Worm (Caenorhabditis elegans) whole organism, L4 larva: ENCODE data around the gene gas-1.

ENCODE experiments used
- D1046.2 ChIP-seq: fragments of 200-800 bp; sonication (Bioruptor generic); IDR thresholded peaks from 2 replicates; pipeline ENCODE4 v1.3.6; 2022; ENCODE audit warnings: missing genetic modification characterization, missing compliant biosample characterization
- F10B5.3 ChIP-seq: sonication (generic microtip); optimal IDR thresholded peaks from 2 replicates; lab custom pipeline; 2016; ENCODE audit warnings: mild to moderate bottlenecking, missing genetic modification characterization, missing compliant biosample characterization
- F26F4.8 ChIP-seq: fragments of 200-800 bp; sonication (Bioruptor generic); conservative IDR thresholded peaks from 2 replicates; pipeline ENCODE4 v1.3.6; 2022; ENCODE audit warnings: missing genetic modification characterization, missing compliant biosample characterization
- F37D6.2 ChIP-seq: sonication (generic microtip); optimal IDR thresholded peaks from 2 replicates; lab custom pipeline; 2016; ENCODE audit warnings: mild to moderate bottlenecking, missing genetic modification characterization, missing compliant biosample characterization
- F49E8.2 ChIP-seq: sonication (generic microtip); optimal IDR thresholded peaks from 2 replicates; lab custom pipeline; 2016; ENCODE audit warnings: missing compliant biosample characterization, mild to moderate bottlenecking, missing genetic modification characterization, borderline replicate concordance
- T26A8.4 ChIP-seq: fragments of 200-800 bp; sonication (Bioruptor generic); IDR thresholded peaks from 2 replicates; pipeline ENCODE4 v1.3.6; 2022; ENCODE audit warnings: missing genetic modification characterization, missing compliant biosample characterization
- Y105C5A.15 ChIP-seq: fragments of 200-800 bp; sonication (Bioruptor generic); IDR thresholded peaks from 2 replicates; pipeline ENCODE4 v1.3.6; 2022; ENCODE audit warnings: missing genetic modification characterization, missing compliant biosample characterization
- Y5F2A.4 ChIP-seq: fragments of 200-800 bp; sonication (Bioruptor generic); optimal IDR thresholded peaks from 2 replicates; lab custom pipeline; 2018; ENCODE audit warnings: mild to moderate bottlenecking, missing genetic modification characterization, missing compliant biosample characterization
- Y75B8A.6 ChIP-seq: fragments of 200-800 bp; sonication (Bioruptor generic); IDR thresholded peaks from 2 replicates; pipeline ENCODE4 v1.3.6; 2022; ENCODE audit warnings: missing genetic modification reagents, missing genetic modification characterization, missing compliant biosample characterization
- ZK337.2 ChIP-seq: fragments of 200-800 bp; sonication (Bioruptor generic); IDR thresholded peaks from 2 replicates; pipeline ENCODE4 v1.3.6; 2022; ENCODE audit warnings: missing genetic modification reagents, missing genetic modification characterization, missing compliant biosample characterization
- aha-1 ChIP-seq: fragments of 150-350 bp; peaks from one replicate; lab custom pipeline; 2014; ENCODE audit warnings: missing biosample characterization, missing genetic modification characterization
- ceh-28 ChIP-seq: fragments of 150-350 bp; optimal IDR thresholded peaks from 2 replicates; lab custom pipeline; 2014; ENCODE audit warnings: missing biosample characterization, missing genetic modification reagents, missing genetic modification characterization
- ceh-32 ChIP-seq: sonication (generic microtip); optimal IDR thresholded peaks from 2 replicates; lab custom pipeline; 2016; ENCODE audit warnings: mild to moderate bottlenecking, missing genetic modification characterization, missing compliant biosample characterization; ENCODE audit not compliant: poor library complexity
- ces-1 ChIP-seq: fragments of 150-350 bp; sonication (generic microtip); optimal IDR thresholded peaks from 4 replicates; lab custom pipeline; 2014; ENCODE audit warnings: missing biosample characterization, missing genetic modification reagents, missing genetic modification characterization
- daf-19 ChIP-seq: fragments of 200-800 bp; sonication (Bioruptor generic); conservative IDR thresholded peaks from 2 replicates; pipeline ENCODE4 v1.3.6; 2022; ENCODE audit warnings: missing genetic modification characterization, missing compliant biosample characterization
- daf-8 ChIP-seq: fragments of 200-800 bp; sonication (Bioruptor generic); IDR thresholded peaks from 2 replicates; pipeline ENCODE4 v1.3.6; 2022; ENCODE audit warnings: missing genetic modification characterization, missing compliant biosample characterization
- dmd-6 ChIP-seq: fragments of 200-800 bp; sonication (Bioruptor generic); IDR thresholded peaks from 2 replicates; pipeline ENCODE4 v1.3.6; 2022; ENCODE audit warnings: missing genetic modification reagents, missing genetic modification characterization, missing compliant biosample characterization
- dmd-8 ChIP-seq: fragments of 200-800 bp; sonication (Bioruptor generic); IDR thresholded peaks from 2 replicates; pipeline ENCODE4 v1.3.6; 2022; ENCODE audit warnings: missing genetic modification characterization, missing compliant biosample characterization
- dve-1 ChIP-seq: sonication (generic microtip); optimal IDR thresholded peaks from 2 replicates; lab custom pipeline; 2017; ENCODE audit warnings: antibody characterized with exemption, mild to moderate bottlenecking, missing genetic modification characterization, missing compliant biosample characterization; ENCODE audit not compliant: insufficient read depth
- egl-43 ChIP-seq: fragments of 200-800 bp; sonication (Bioruptor generic); IDR thresholded peaks from 2 replicates; pipeline ENCODE4 v1.3.6; 2022; ENCODE audit warnings: missing genetic modification reagents, missing genetic modification characterization, missing compliant biosample characterization
- fos-1 ChIP-seq: fragments of 150-350 bp; optimal IDR thresholded peaks from 2 replicates; lab custom pipeline; 2014; ENCODE audit warnings: missing biosample characterization, missing genetic modification characterization
- hif-1 ChIP-seq, 2 experiments: sonication (generic microtip); optimal IDR thresholded peaks; 2 replicates each; lab custom pipeline; 2016 to 2017; ENCODE audit warnings: missing compliant biosample characterization in 2 of 2, missing genetic modification characterization in 2 of 2, missing genetic modification reagents in 2 of 2, missing genotype in 2 of 2, mild to moderate bottlenecking in 1 of 2
- hlh-11 ChIP-seq: fragments of 200-800 bp; sonication (Bioruptor generic); optimal IDR thresholded peaks from 2 replicates; lab custom pipeline; 2018; ENCODE audit warnings: mild to moderate bottlenecking, missing genetic modification characterization, missing compliant biosample characterization
- jun-1 ChIP-seq: fragments of 150-350 bp; optimal IDR thresholded peaks from 2 replicates; lab custom pipeline; 2014; ENCODE audit warnings: missing biosample characterization, missing genetic modification reagents, missing genetic modification characterization
- lim-7 ChIP-seq: fragments of 200-800 bp; sonication (Bioruptor generic); IDR thresholded peaks from 2 replicates; pipeline ENCODE4 v1.3.6; 2022; ENCODE audit warnings: missing genetic modification characterization, missing compliant biosample characterization
- lsy-2 ChIP-seq, 2 experiments: fragments of 150-350 bp in 1 of 2; sonication (generic microtip) in 1 of 2; optimal IDR thresholded peaks; 2 replicates each; lab custom pipeline; 2014 to 2017; ENCODE audit warnings: missing biosample characterization in 2 of 2, missing genetic modification characterization in 2 of 2
- mdt-29 ChIP-seq: fragments of 200-800 bp; sonication (Bioruptor generic); IDR thresholded peaks from 2 replicates; pipeline ENCODE4 v1.3.6; 2022; ENCODE audit warnings: missing genetic modification reagents, missing genetic modification characterization, missing compliant biosample characterization
- nhr-10 ChIP-seq: fragments of 150-350 bp; optimal IDR thresholded peaks from 2 replicates; lab custom pipeline; 2014; ENCODE audit warnings: missing biosample characterization, missing genetic modification characterization
- nhr-11 ChIP-seq: fragments of 150-350 bp; optimal IDR thresholded peaks from 2 replicates; lab custom pipeline; 2014; ENCODE audit warnings: missing biosample characterization, missing genetic modification characterization
- nhr-111 ChIP-seq: fragments of 200-800 bp; sonication (Bioruptor generic); optimal IDR thresholded peaks from 2 replicates; lab custom pipeline; 2018; ENCODE audit warnings: mild to moderate bottlenecking, missing genetic modification characterization, missing compliant biosample characterization
- nhr-237 ChIP-seq: sonication (generic microtip); optimal IDR thresholded peaks from 2 replicates; lab custom pipeline; 2017; ENCODE audit warnings: missing biosample characterization, missing genetic modification characterization
- nhr-25 ChIP-seq: sonication (generic microtip); optimal IDR thresholded peaks from 2 replicates; lab custom pipeline; 2017; ENCODE audit warnings: missing genetic modification characterization, mild to moderate bottlenecking, missing compliant biosample characterization, antibody characterized with exemption, moderate library complexity, borderline replicate concordance; ENCODE audit not compliant: insufficient read depth
- nhr-28 ChIP-seq: fragments of 150-350 bp; optimal IDR thresholded peaks from 2 replicates; lab custom pipeline; 2014; ENCODE audit warnings: missing biosample characterization, missing genetic modification characterization
- nhr-41 ChIP-seq: fragments of 200-800 bp; sonication (Bioruptor generic); IDR thresholded peaks from 2 replicates; pipeline ENCODE4 v1.3.6; 2022; ENCODE audit warnings: missing genetic modification reagents, missing genetic modification characterization, missing compliant biosample characterization
- nhr-48 ChIP-seq: sonication (generic microtip); optimal IDR thresholded peaks from 2 replicates; lab custom pipeline; 2016; ENCODE audit warnings: mild to moderate bottlenecking, missing genetic modification characterization, missing compliant biosample characterization
- nhr-77 ChIP-seq: fragments of 150-350 bp; optimal IDR thresholded peaks from 2 replicates; lab custom pipeline; 2014; ENCODE audit warnings: missing biosample characterization, missing genetic modification characterization
- pha-4 ChIP-seq, 2 experiments: fragments of 150-350 bp in 1 of 2; fragments of 200-800 bp in 1 of 2; sonication (Bioruptor generic) in 1 of 2; IDR thresholded peaks in 1 of 2; optimal IDR thresholded peaks in 1 of 2; 2 replicates each; pipeline versions ENCODE4 v1.3.6 to Lab custom; 2014 to 2022; ENCODE audit warnings: missing genetic modification characterization in 2 of 2, missing genetic modification reagents in 2 of 2, missing biosample characterization in 1 of 2, missing compliant biosample characterization in 1 of 2
- php-3 ChIP-seq: fragments of 200-800 bp; sonication (Bioruptor generic); IDR thresholded peaks from 2 replicates; pipeline ENCODE4 v1.3.6; 2022; ENCODE audit warnings: missing genetic modification reagents, missing genetic modification characterization, missing compliant biosample characterization
- sdz-12 ChIP-seq: fragments of 200-800 bp; sonication (Bioruptor generic); optimal IDR thresholded peaks from 2 replicates; lab custom pipeline; 2018; ENCODE audit warnings: mild to moderate bottlenecking, missing genetic modification characterization, missing compliant biosample characterization
- set-16 ChIP-seq: fragments of 200-800 bp; sonication (Bioruptor generic); IDR thresholded peaks from 2 replicates; pipeline ENCODE4 v1.3.6; 2022; ENCODE audit warnings: missing genetic modification reagents, missing genetic modification characterization, missing compliant biosample characterization
- unc-39 ChIP-seq: sonication (generic microtip); optimal IDR thresholded peaks from 2 replicates; lab custom pipeline; 2017; ENCODE audit warnings: missing biosample characterization, missing genetic modification characterization
- unc-62 ChIP-seq, 3 experiments: fragments of 150-350 bp in 1 of 3; sonication (generic microtip); optimal IDR thresholded peaks in 2 of 3; peaks in 1 of 3; 1 replicate in 1 of 3; 2 replicates in 2 of 3; lab custom pipeline; 2014 to 2017; ENCODE audit warnings: missing biosample characterization in 3 of 3, missing genetic modification characterization in 3 of 3, missing genetic modification reagents in 3 of 3, missing genotype in 1 of 3
- vab-7 ChIP-seq: fragments of 200-800 bp; sonication (Bioruptor generic); IDR thresholded peaks from 2 replicates; pipeline ENCODE4 v1.3.6; 2022; ENCODE audit warnings: missing genetic modification reagents, missing genetic modification characterization, missing compliant biosample characterization
- ztf-11 ChIP-seq: fragments of 150-350 bp; optimal IDR thresholded peaks from 2 replicates; lab custom pipeline; 2014; ENCODE audit warnings: missing biosample characterization, missing genetic modification characterization

The gas-1 gene

DNA sequence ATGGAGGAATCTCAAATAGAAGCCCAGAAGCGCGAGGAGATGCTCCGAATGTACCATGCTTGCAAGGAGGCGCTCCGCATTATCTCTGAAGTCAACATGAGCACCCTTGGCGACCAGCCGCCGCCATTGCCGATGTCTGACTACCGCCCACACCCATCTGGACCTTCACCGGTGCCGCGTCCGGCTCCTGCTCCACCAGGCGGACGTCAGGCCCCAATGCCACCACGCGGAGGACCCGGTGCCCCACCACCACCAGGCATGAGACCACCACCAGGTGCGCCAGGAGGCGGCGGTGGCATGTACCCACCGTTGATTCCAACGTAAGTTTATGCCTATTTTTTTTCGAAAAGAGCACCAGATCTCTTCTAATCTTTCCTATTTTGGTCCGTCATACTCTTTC is 18.2 kb downstream of the gas-1 start:
- no peak for TF ChIP-seq ztf-11 (tag; lab: Kevin White, UChicago)
- TF ChIP-seq nhr-41 (GFP tag; lab: Robert Waterston, UW): no peak
- TF ChIP-seq F37D6.2 (tag; lab: Kevin White, UChicago): no peak
- TF ChIP-seq Y75B8A.6 (GFP tag; lab: Robert Waterston, UW): no peak
- no peak for TF ChIP-seq hif-1 (tag; optimal IDR thresholded peaks at IDR 0.05; lab: Kevin White, UChicago)
- TF ChIP-seq daf-8 (GFP tag; lab: Robert Waterston, UW): no peak
- TF ChIP-seq nhr-111 (GFP tag; lab: Kevin White, UChicago): no peak
- no peak for TF ChIP-seq ZK337.2 (GFP tag; lab: Robert Waterston, UW)
- 0 out of 2 replicates have a peak, but pooled peaks have one; percentile 50 for TF ChIP-seq Y105C5A.15 (GFP tag; lab: Robert Waterston, UW)
- TF ChIP-seq nhr-237 (tag; lab: Kevin White, UChicago): no peak
- 0 out of 2 replicates have a peak, but pooled peaks have one; percentile 15 for TF ChIP-seq dmd-8 (GFP tag; lab: Robert Waterston, UW)
- no peak for TF ChIP-seq T26A8.4
- no peak for TF ChIP-seq pha-4 (GFP tag; IDR thresholded peaks at IDR 0.05; lab: Robert Waterston, UW)
- TF ChIP-seq pha-4 (tag; optimal IDR thresholded peaks at IDR 0.05; lab: Kevin White, UChicago): no peak
- no peak for TF ChIP-seq F26F4.8 (GFP tag; lab: Robert Waterston, UW)
- TF ChIP-seq D1046.2: 0 out of 2 replicates have a peak, but pooled peaks have one; percentile 36
- peak; percentile 48; the same call in 1 of the 2 replicates for TF ChIP-seq egl-43 (GFP tag; lab: Robert Waterston, UW)
- TF ChIP-seq ceh-28 (tag; lab: Kevin White, UChicago): no peak
- TF ChIP-seq F49E8.2 (tag; lab: Kevin White, UChicago): no peak
- peak; percentile 97 for TF ChIP-seq set-16 (GFP tag; lab: Robert Waterston, UW)
- no peak for TF ChIP-seq Y5F2A.4 (GFP tag; lab: Kevin White, UChicago)
- TF ChIP-seq F10B5.3 (tag; lab: Kevin White, UChicago): no peak
- no peak for TF ChIP-seq mdt-29
- TF ChIP-seq unc-39 (tag; lab: Kevin White, UChicago): no peak
- no peak for TF ChIP-seq nhr-25 (tag; lab: Kevin White, UChicago)

ce11 chrX:15569633-15570032 is 20.6 kb downstream of the gas-1 start:
- no peak for TF ChIP-seq vab-7
- no peak for TF ChIP-seq nhr-10 (tag; lab: Kevin White, UChicago)
- TF ChIP-seq nhr-77 (tag; lab: Kevin White, UChicago): no peak
- no peak for TF ChIP-seq sdz-12 (GFP tag; lab: Kevin White, UChicago)
- peak; percentile 64 for TF ChIP-seq aha-1
- TF ChIP-seq lsy-2 (tag; optimal IDR thresholded peaks at IDR 0.05; lab: Kevin White, UChicago): no peak
- TF ChIP-seq unc-62 (GFP tag; optimal IDR thresholded peaks at IDR 0.05 in 1 of 2; lab: Kevin White, UChicago): peak in 1 of 2 experiments; percentile 85
- TF ChIP-seq unc-62 (tag; optimal IDR thresholded peaks at IDR 0.05; lab: Kevin White, UChicago): no peak
- TF ChIP-seq, all 104 proteins: peak for 2

ce11 chrX:15567986-15568940 is 21.9 kb downstream of the gas-1 start, which contains the start of gene dyn-1:
TSS of gene dyn-1 (plus strand) at chrX:15568890.
- peak; percentile 71 for TF ChIP-seq nhr-28 (tag; lab: Kevin White, UChicago)
- TF ChIP-seq T26A8.4: 0 out of 2 replicates have a peak, but pooled peaks have one; percentile 40
- TF ChIP-seq daf-19: no peak
- TF ChIP-seq nhr-48 (tag; lab: Kevin White, UChicago): peak; percentile 63
- TF ChIP-seq F49E8.2 (tag; lab: Kevin White, UChicago): no peak
- TF ChIP-seq nhr-11 (tag; lab: Kevin White, UChicago): peak; percentile 16
- TF ChIP-seq php-3: peak; percentile 61; the same call in 1 of the 2 replicates
- no peak for TF ChIP-seq fos-1 (tag; lab: Kevin White, UChicago)
- no peak for TF ChIP-seq lim-7
- peak; percentile 64 for TF ChIP-seq dmd-6 (GFP tag; lab: Robert Waterston, UW)
- no peak for TF ChIP-seq jun-1 (tag; lab: Kevin White, UChicago)
- no peak for TF ChIP-seq ces-1 (GFP tag; lab: Kevin White, UChicago)
- peak; percentile 82 for TF ChIP-seq dve-1 (tag; lab: Kevin White, UChicago)
- no peak for TF ChIP-seq F10B5.3 (tag; lab: Kevin White, UChicago)
- TF ChIP-seq nhr-25 (tag; lab: Kevin White, UChicago): no peak
- TF ChIP-seq hlh-11 (tag; lab: Kevin White, UChicago): peak; percentile 88
- no peak for TF ChIP-seq ceh-32 (tag; lab: Kevin White, UChicago)
- peak; percentile 64 for TF ChIP-seq set-16 (GFP tag; lab: Robert Waterston, UW)
